Worm (Caenorhabditis elegans): ENCODE results near the gene dct-18.

The dct-18 gene

ce11 chrII:12914514-12915075 is 17.1 kb upstream of the dct-18 start, which contains the start of gene F35C5.12 (continued):
- peak; percentile 79 for TF ChIP-seq lir-3 (tag; optimal IDR thresholded peaks at IDR 0.05; ENCODE audit: poor library complexity)
- peak; percentile 94 to 95 for TF ChIP-seq efl-1 (optimal IDR thresholded peaks at IDR 0.05)
- TF ChIP-seq efl-1 (GFP tag; optimal IDR thresholded peaks at IDR 0.05 in 1 of 2), result peak; percentile 89 to 99
- no peak for TF ChIP-seq lin-39 (tag; optimal IDR thresholded peaks at IDR 0.05)
- TF ChIP-seq ceh-82 (tag; optimal IDR thresholded peaks at IDR 0.05), result peak in 1 of 3 experiments; percentile 29
- peak; percentile 60 for TF ChIP-seq snu-23 (GFP tag; optimal IDR thresholded peaks at IDR 0.05)
- peak; percentile 68 for TF ChIP-seq nhr-19 (GFP tag; conservative IDR thresholded peaks at IDR 0.05)
- TF ChIP-seq nhr-11 (tag; optimal IDR thresholded peaks at IDR 0.05), result no peak
- TF ChIP-seq nhr-47 (tag; optimal IDR thresholded peaks at IDR 0.05), result peak; percentile 65
- no peak for TF ChIP-seq hlh-17 (GFP tag; optimal IDR thresholded peaks at IDR 0.05; ENCODE audit: borderline replicate concordance)
- no peak for TF ChIP-seq pqm-1 (tag; optimal IDR thresholded peaks at IDR 0.05)
- peak; percentile 18 for TF ChIP-seq C04F5.9 (tag; optimal IDR thresholded peaks at IDR 0.05)
- no peak for TF ChIP-seq aha-1 (tag; optimal IDR thresholded peaks at IDR 0.05)
- TF ChIP-seq hpl-2 (GFP tag; optimal IDR thresholded peaks at IDR 0.05), result no peak
- no peak for TF ChIP-seq egl-27 (tag; optimal IDR thresholded peaks at IDR 0.05)
- no peak for TF ChIP-seq nhr-76 (tag; optimal IDR thresholded peaks at IDR 0.05)
- no peak for TF ChIP-seq ets-5 (GFP tag; IDR thresholded peaks at IDR 0.05)
- TF ChIP-seq ztf-4 (tag; optimal IDR thresholded peaks at IDR 0.05), result no peak
- peak; percentile 17 for TF ChIP-seq snpc-4 (tag; optimal IDR thresholded peaks at IDR 0.05)
- no peak for TF ChIP-seq hlh-4 (tag; optimal IDR thresholded peaks at IDR 0.05)
- TF ChIP-seq lin-35 (GFP tag; optimal IDR thresholded peaks at IDR 0.05), result peak; percentile 88 to 94
- TF ChIP-seq F16B12.6 (tag; optimal IDR thresholded peaks at IDR 0.05), result no peak
- TF ChIP-seq nhr-20 (tag; optimal IDR thresholded peaks at IDR 0.05), result peak; percentile 58
- peak; percentile 75 for TF ChIP-seq nhr-71 (tag; optimal IDR thresholded peaks at IDR 0.05)
- TF ChIP-seq ceh-90 (tag; optimal IDR thresholded peaks at IDR 0.05), result peak; percentile 82
- TF ChIP-seq nhr-77 (tag; optimal IDR thresholded peaks at IDR 0.05), result no peak
- TF ChIP-seq ceh-63 (GFP tag; optimal IDR thresholded peaks at IDR 0.05), result no peak
- no peak for TF ChIP-seq lin-15B (tag; optimal IDR thresholded peaks at IDR 0.05)
- TF ChIP-seq nhr-84 (tag; optimal IDR thresholded peaks at IDR 0.05), result no peak
- peak; percentile 23; the same call in 1 of the 2 replicates for TF ChIP-seq unc-98 (GFP tag; IDR thresholded peaks at IDR 0.05)
- peak; percentile 78 for TF ChIP-seq nhr-90 (tag; optimal IDR thresholded peaks at IDR 0.05; ENCODE audit: poor library complexity)
- TF ChIP-seq sptf-1 (tag; optimal IDR thresholded peaks at IDR 0.05), result no peak
- TF ChIP-seq efl-3 (GFP tag; optimal IDR thresholded peaks at IDR 0.05), result no peak
- peak; percentile 67 for TF ChIP-seq tbx-2 (tag; optimal IDR thresholded peaks at IDR 0.05)
- no peak for TF ChIP-seq aly-2 (tag; optimal IDR thresholded peaks at IDR 0.05)
- TF ChIP-seq blmp-1 (tag; optimal IDR thresholded peaks at IDR 0.05), result peak; percentile 22
- peak; percentile 68 for TF ChIP-seq irx-1 (tag; optimal IDR thresholded peaks at IDR 0.05)
- TF ChIP-seq dpl-1 (GFP tag; optimal IDR thresholded peaks at IDR 0.05), result peak; percentile 87 to 92 (median 90)
- no peak for TF ChIP-seq fkh-10 (GFP tag; optimal IDR thresholded peaks at IDR 0.05)
- no peak for TF ChIP-seq Y116A8C.19 (tag; optimal IDR thresholded peaks at IDR 0.05; ENCODE audit: borderline replicate concordance)
- peak; percentile 52 for TF ChIP-seq pax-3 (tag; optimal IDR thresholded peaks at IDR 0.05)
- peak; percentile 33 for TF ChIP-seq ceh-8 (GFP tag; optimal IDR thresholded peaks at IDR 0.05)
- TF ChIP-seq nhr-237 (tag; optimal IDR thresholded peaks at IDR 0.05), result no peak
- no peak for TF ChIP-seq ces-1 (GFP tag; optimal IDR thresholded peaks at IDR 0.05)
- no peak for TF ChIP-seq mef-2 (tag; optimal IDR thresholded peaks at IDR 0.05)
- no peak for TF ChIP-seq mdl-1 (tag; optimal IDR thresholded peaks at IDR 0.05)
- TF ChIP-seq zag-1 (tag; optimal IDR thresholded peaks at IDR 0.05), result no peak
- TF ChIP-seq fkh-4 (tag; optimal IDR thresholded peaks at IDR 0.05; ENCODE audit: borderline replicate concordance), result peak; percentile 74
- peak; percentile 18 for TF ChIP-seq C16A3.4 (tag; optimal IDR thresholded peaks at IDR 0.05)
- peak; percentile 85 for TF ChIP-seq nhr-85 (tag)
- TF ChIP-seq ama-1 (optimal IDR thresholded peaks at IDR 0.05), result no peak
- no peak for TF ChIP-seq jun-1 (tag; optimal IDR thresholded peaks at IDR 0.05)
- peak; percentile 22 for TF ChIP-seq elt-2 (tag; optimal IDR thresholded peaks at IDR 0.05)
- peak; percentile 67 to 68 for TF ChIP-seq lsy-2 (tag; optimal IDR thresholded peaks at IDR 0.05)

Data from whole organism, L1 larva.